Worm (Caenorhabditis elegans) whole organism, L2 larva: ENCODE data around the gene mlt-9.

ENCODE experiments used
- R02D3.7 ChIP-seq: fragments of 150-350 bp; optimal IDR thresholded peaks from 2 replicates; lab custom pipeline; 2014; ENCODE audit warnings: missing biosample characterization, missing genetic modification characterization
- nhr-77 ChIP-seq: fragments of 150-350 bp; optimal IDR thresholded peaks from 2 replicates; lab custom pipeline; 2014; ENCODE audit warnings: missing biosample characterization, missing genetic modification characterization

DNA sequence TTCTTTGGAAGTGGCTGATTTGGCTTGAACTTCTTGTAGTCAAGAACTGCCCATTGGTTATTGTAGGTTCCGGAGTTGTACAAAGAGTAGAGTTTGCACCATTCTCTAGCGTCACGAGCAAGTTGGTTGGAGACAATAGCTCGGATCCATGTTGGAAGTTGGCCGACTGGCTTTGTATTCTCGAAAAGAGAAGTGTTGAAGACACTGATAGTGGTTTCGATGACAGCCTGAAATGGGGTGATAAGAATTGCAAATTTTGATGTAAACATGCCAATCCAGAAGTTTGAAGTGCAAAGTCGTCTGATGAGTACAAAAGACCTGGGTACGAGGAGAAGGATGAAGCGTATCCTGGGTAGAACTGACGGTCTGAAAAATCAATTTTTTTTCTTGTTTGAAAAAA, 11.3 kb downstream of the mlt-9 start:
- no peak for TF ChIP-seq R02D3.7 (tag; lab: Kevin White, UChicago)
- TF ChIP-seq nhr-77: no peak
